Fruit fly (Drosophila melanogaster) whole organism, embryonic: ENCODE data around the gene Ufd1.
A peak's percentile ranks its signal among the peaks of the same experiment; 100 is the strongest.

ENCODE experiments used
- B-H1 ChIP-seq: fragments of 200-800 bp; sonication (Bioruptor generic); IDR thresholded peaks from 3 replicates; pipeline ENCODE4 v1.3.6; 2022; ENCODE audit warnings: missing biosample characterization, missing genetic modification characterization
- BtbVII ChIP-seq: fragments of 200-800 bp; sonication (Bioruptor generic); optimal IDR thresholded peaks from 3 replicates; lab custom pipeline; 2017; ENCODE audit warnings: missing biosample characterization, mild to moderate bottlenecking, missing genetic modification characterization
- CG10431 ChIP-seq: fragments of 200-800 bp; sonication (Bioruptor generic); optimal IDR thresholded peaks from 3 replicates; lab custom pipeline; 2018; ENCODE audit warnings: missing biosample characterization, mild to moderate bottlenecking, missing genetic modification characterization
- CG10565 ChIP-seq: fragments of 200-800 bp; sonication (Bioruptor generic); optimal IDR thresholded peaks from 3 replicates; lab custom pipeline; 2016; ENCODE audit warnings: missing biosample characterization, mild to moderate bottlenecking, missing genetic modification characterization
- CG11247 ChIP-seq: fragments of 200-800 bp; sonication (Bioruptor generic); IDR thresholded peaks from 2 replicates; pipeline ENCODE4 v1.3.6; 2022; ENCODE audit warnings: missing biosample characterization, missing genetic modification characterization
- CG11504 ChIP-seq: fragments of 200-800 bp; sonication (Bioruptor generic); optimal IDR thresholded peaks from 3 replicates; lab custom pipeline; 2019; ENCODE audit warnings: missing biosample characterization, mild to moderate bottlenecking, missing genetic modification characterization, moderate library complexity
- CG12155 ChIP-seq: fragments of 200-800 bp; sonication (Bioruptor generic); optimal IDR thresholded peaks from 3 replicates; lab custom pipeline; 2016; ENCODE audit warnings: missing biosample characterization, missing genetic modification characterization
- CG17829 ChIP-seq: fragments of 200-800 bp; optimal IDR thresholded peaks from 2 replicates; lab custom pipeline; 2019; ENCODE audit warnings: missing biosample characterization, mild to moderate bottlenecking, missing genetic modification characterization, moderate library complexity
- CG18764 ChIP-seq: fragments of 200-800 bp; sonication (Bioruptor generic); optimal IDR thresholded peaks from 3 replicates; lab custom pipeline; 2016; ENCODE audit warnings: missing biosample characterization, missing genetic modification characterization
- CG2678 ChIP-seq: fragments of 200-800 bp; sonication (Bioruptor generic); optimal IDR thresholded peaks from 3 replicates; lab custom pipeline; 2019; ENCODE audit warnings: missing biosample characterization, mild to moderate bottlenecking, missing genetic modification characterization, moderate library complexity
- CG30020 ChIP-seq: fragments of 200-800 bp; optimal IDR thresholded peaks from 2 replicates; lab custom pipeline; 2019; ENCODE audit warnings: missing biosample characterization, mild to moderate bottlenecking, missing genetic modification characterization, moderate library complexity
- CG30403 ChIP-seq: fragments of 200-800 bp; sonication (Bioruptor generic); optimal IDR thresholded peaks from 3 replicates; lab custom pipeline; 2016; ENCODE audit warnings: missing biosample characterization, missing genetic modification characterization
- CG3281 ChIP-seq: fragments of 200-800 bp; sonication (Bioruptor generic); optimal IDR thresholded peaks from 3 replicates; lab custom pipeline; 2017; ENCODE audit warnings: missing biosample characterization, mild to moderate bottlenecking, missing genetic modification characterization
- CG43689 ChIP-seq: fragments of 200-800 bp; sonication (Bioruptor generic); IDR thresholded peaks from 2 replicates; pipeline ENCODE4 v1.3.6; 2022; ENCODE audit warnings: missing biosample characterization, missing genetic modification characterization
- CG4707 ChIP-seq: fragments of 200-800 bp; sonication (Bioruptor generic); optimal IDR thresholded peaks from 2 replicates; lab custom pipeline; 2018; ENCODE audit warnings: missing biosample characterization, mild to moderate bottlenecking, missing genetic modification characterization, moderate library complexity
- CG4854 ChIP-seq: fragments of 200-800 bp; sonication (Bioruptor generic); optimal IDR thresholded peaks from 2 replicates; lab custom pipeline; 2016; ENCODE audit warnings: missing biosample characterization, missing genetic modification characterization, inconsistent platforms
- CG6689 ChIP-seq: fragments of 200-800 bp; sonication (Bioruptor generic); IDR thresholded peaks from 2 replicates; pipeline ENCODE4 v1.3.6; 2022; ENCODE audit warnings: missing biosample characterization, missing genetic modification characterization
- CG9797 ChIP-seq: fragments of 200-800 bp; sonication (Bioruptor generic); optimal IDR thresholded peaks from 3 replicates; lab custom pipeline; 2018; ENCODE audit warnings: missing biosample characterization, mild to moderate bottlenecking, missing genetic modification characterization
- Camta ChIP-seq: fragments of 200-800 bp; sonication (Bioruptor generic); optimal IDR thresholded peaks from 2 replicates; lab custom pipeline; 2016; ENCODE audit warnings: missing biosample characterization, missing genetic modification characterization
- CrebB ChIP-seq: fragments of 200-800 bp; sonication (Bioruptor generic); optimal IDR thresholded peaks from 3 replicates; lab custom pipeline; 2018; ENCODE audit warnings: missing biosample characterization, mild to moderate bottlenecking, missing genetic modification characterization
- Ets65A ChIP-seq: fragments of 200-800 bp; sonication (Bioruptor generic); peaks from one replicate; lab custom pipeline; 2016; ENCODE audit warnings: missing biosample characterization, missing genetic modification characterization
- Hand ChIP-seq: fragments of 200-800 bp; sonication (Bioruptor generic); optimal IDR thresholded peaks from 2 replicates; lab custom pipeline; 2017; ENCODE audit warnings: mild to moderate bottlenecking, missing biosample characterization, missing genetic modification reagents, missing genetic modification characterization
- Hey ChIP-seq: fragments of 200-800 bp; sonication (Bioruptor generic); optimal IDR thresholded peaks from 3 replicates; lab custom pipeline; 2018; ENCODE audit warnings: missing biosample characterization, mild to moderate bottlenecking, missing genetic modification characterization
- Hr51 ChIP-seq, 2 experiments: fragments of 200-800 bp; sonication (Bioruptor generic); optimal IDR thresholded peaks; 2 replicates in 1 of 2; 3 replicates in 1 of 2; lab custom pipeline; 2016 to 2018; ENCODE audit warnings: missing biosample characterization in 2 of 2, missing genetic modification characterization in 2 of 2, mild to moderate bottlenecking in 1 of 2, moderate library complexity in 1 of 2
- Hsf ChIP-seq: fragments of 200-800 bp; sonication (Bioruptor generic); optimal IDR thresholded peaks from 3 replicates; lab custom pipeline; 2016; ENCODE audit warnings: missing biosample characterization, missing genetic modification characterization
- Kr ChIP-seq: fragments of 200-800 bp; sonication (Bioruptor generic); optimal IDR thresholded peaks from 2 replicates; lab custom pipeline; 2017; ENCODE audit warnings: missing biosample characterization, mild to moderate bottlenecking, missing genetic modification characterization
- Lhr ChIP-seq: fragments of 200-800 bp; sonication (Bioruptor generic); optimal IDR thresholded peaks from 3 replicates; lab custom pipeline; 2017; ENCODE audit warnings: mild to moderate bottlenecking, missing biosample characterization, missing genetic modification reagents, missing genetic modification characterization
- Optix ChIP-seq: fragments of 200-800 bp; sonication (Bioruptor generic); IDR thresholded peaks from 3 replicates; pipeline ENCODE4 v1.3.6; 2022; ENCODE audit warnings: missing biosample characterization, missing genetic modification characterization
- Poxn ChIP-seq: fragments of 200-800 bp; sonication (Bioruptor generic); IDR thresholded peaks from 2 replicates; pipeline ENCODE4 v1.3.6; 2022; ENCODE audit warnings: missing biosample characterization, missing genetic modification characterization
- Ptx1 ChIP-seq: fragments of 200-800 bp; sonication (Bioruptor generic); IDR thresholded peaks from 2 replicates; pipeline ENCODE4 v1.3.6; 2022; ENCODE audit warnings: missing biosample characterization, missing genetic modification characterization
- Six4 ChIP-seq: fragments of 200-800 bp; sonication (Bioruptor generic); optimal IDR thresholded peaks from 2 replicates; lab custom pipeline; 2016; ENCODE audit warnings: missing biosample characterization, missing genetic modification characterization
- ara ChIP-seq: fragments of 200-800 bp; sonication (Bioruptor generic); IDR thresholded peaks from 2 replicates; pipeline ENCODE4 v1.3.6; 2022; ENCODE audit warnings: missing biosample characterization, missing genetic modification characterization
- btn ChIP-seq: fragments of 200-800 bp; sonication (Bioruptor generic); optimal IDR thresholded peaks from 2 replicates; lab custom pipeline; 2016; ENCODE audit warnings: missing biosample characterization, missing genetic modification characterization
- caup ChIP-seq: fragments of 200-800 bp; sonication (Bioruptor generic); optimal IDR thresholded peaks from 3 replicates; lab custom pipeline; 2017; ENCODE audit warnings: missing biosample characterization, mild to moderate bottlenecking, missing genetic modification characterization, moderate library complexity; ENCODE audit not compliant: severe bottlenecking
- da ChIP-seq: fragments of 200-800 bp; sonication (Bioruptor generic); optimal IDR thresholded peaks from 2 replicates; lab custom pipeline; 2016; ENCODE audit warnings: missing biosample characterization, missing genetic modification characterization
- dysf ChIP-seq: fragments of 200-800 bp; sonication (Bioruptor generic); IDR thresholded peaks from 3 replicates; pipeline ENCODE4 v1.3.6; 2022; ENCODE audit warnings: missing biosample characterization, missing genetic modification characterization
- fru ChIP-seq: fragments of >200 bp; optimal IDR thresholded peaks from 2 replicates; lab custom pipeline; 2017
- grn ChIP-seq: fragments of 200-800 bp; sonication (Bioruptor generic); optimal IDR thresholded peaks from 3 replicates; lab custom pipeline; 2017; ENCODE audit warnings: missing biosample characterization, missing genetic modification characterization
- lola ChIP-seq, 3 experiments: fragments of >200 bp in 2 of 3; fragments of 200-800 bp in 1 of 3; sonication (Bioruptor generic) in 1 of 3; optimal IDR thresholded peaks; 2 replicates each; lab custom pipeline; 2017 to 2019; ENCODE audit warnings: missing biosample characterization in 3 of 3, missing genetic modification characterization in 3 of 3, mild to moderate bottlenecking in 1 of 3, moderate library complexity in 1 of 3
- lov ChIP-seq, 2 experiments: fragments of 200-800 bp in 1 of 2; fragments of >200 bp in 1 of 2; sonication (Bioruptor generic) in 1 of 2; IDR thresholded peaks in 1 of 2; optimal IDR thresholded peaks in 1 of 2; 2 replicates in 1 of 2; 3 replicates in 1 of 2; pipeline versions ENCODE4 v1.3.6 to Lab custom; 2017 to 2022; ENCODE audit warnings: missing biosample characterization in 1 of 2, missing genetic modification characterization in 1 of 2
- nerfin-1 ChIP-seq: fragments of 200-800 bp; sonication (Bioruptor generic); optimal IDR thresholded peaks from 3 replicates; lab custom pipeline; 2019; ENCODE audit warnings: missing biosample characterization, mild to moderate bottlenecking, missing genetic modification characterization, moderate library complexity
- psq ChIP-seq: fragments of 200-800 bp; sonication (Bioruptor generic); optimal IDR thresholded peaks from 2 replicates; lab custom pipeline; 2017; ENCODE audit warnings: missing biosample characterization, missing genetic modification characterization
- salm ChIP-seq: fragments of 200-800 bp; sonication (Bioruptor generic); optimal IDR thresholded peaks from 2 replicates; lab custom pipeline; 2018; ENCODE audit warnings: missing biosample characterization, mild to moderate bottlenecking, missing genetic modification characterization
- sd ChIP-seq: fragments of 200-800 bp; sonication (Bioruptor generic); optimal IDR thresholded peaks from 3 replicates; lab custom pipeline; 2018; ENCODE audit warnings: missing biosample characterization, mild to moderate bottlenecking, missing genetic modification characterization, moderate library complexity
- sim ChIP-seq: fragments of 200-800 bp; sonication (Bioruptor generic); IDR thresholded peaks from 2 replicates; pipeline ENCODE4 v1.3.6; 2022; ENCODE audit warnings: missing biosample characterization, missing genetic modification characterization
- slou ChIP-seq: fragments of 200-800 bp; sonication (Bioruptor generic); optimal IDR thresholded peaks from 3 replicates; lab custom pipeline; 2016; ENCODE audit warnings: missing biosample characterization, missing genetic modification characterization
- stwl ChIP-seq: fragments of 200-800 bp; sonication (Bioruptor generic); optimal IDR thresholded peaks from 3 replicates; lab custom pipeline; 2018; ENCODE audit warnings: missing biosample characterization, mild to moderate bottlenecking, missing genetic modification characterization, moderate library complexity
- toy ChIP-seq: fragments of 200-800 bp; sonication (Bioruptor generic); IDR thresholded peaks from 2 replicates; pipeline ENCODE4 v1.3.6; 2022; ENCODE audit warnings: missing biosample characterization, missing genetic modification characterization
- usp ChIP-seq: fragments of >200 bp; optimal IDR thresholded peaks from 2 replicates; lab custom pipeline; 2017; ENCODE audit warnings: missing biosample characterization, missing genetic modification characterization
- vnd ChIP-seq: fragments of 200-800 bp; sonication (Bioruptor generic); IDR thresholded peaks from 3 replicates; pipeline ENCODE4 v1.3.6; 2022; ENCODE audit warnings: missing biosample characterization, missing genetic modification characterization; ENCODE audit not compliant: partially characterized antibody

Gene Ufd1

dm6 chr3L:11096195-11096908, 26.7 kb downstream of the Ufd1 start, which contains the start of the genes CG46439, Iyd and CG33947 (continued):
- TF ChIP-seq CG10431 (GFP tag; lab: Kevin White, UChicago), result no peak
- TF ChIP-seq vnd (GFP tag; lab: Robert Waterston, UW), result no peak
- no peak for TF ChIP-seq CG10565 (GFP tag; lab: Kevin White, UChicago)
- peak; percentile 18 for TF ChIP-seq CG11504 (tag; lab: Kevin White, UChicago)
- no peak for TF ChIP-seq toy (GFP tag; lab: Robert Waterston, UW)
- TF ChIP-seq psq (GFP tag; lab: Kevin White, UChicago), result no peak
- TF ChIP-seq slou, result no peak
- no peak for TF ChIP-seq salm (tag; lab: Kevin White, UChicago)
- TF ChIP-seq Six4 (GFP tag; lab: Kevin White, UChicago), result no peak
- TF ChIP-seq CG17829 (tag; lab: Kevin White, UChicago), result peak; percentile 29
- TF ChIP-seq CG30020, result no peak
- TF ChIP-seq sd (tag; lab: Kevin White, UChicago), result no peak
- no peak for TF ChIP-seq dysf (GFP tag; lab: Robert Waterston, UW)
- no peak for TF ChIP-seq Hsf (GFP tag; lab: Kevin White, UChicago)
- peak; percentile 32 for TF ChIP-seq CG9797 (GFP tag; lab: Kevin White, UChicago)
- TF ChIP-seq sim, result no peak
- no peak for TF ChIP-seq CrebB (tag; lab: Kevin White, UChicago)
- no peak for TF ChIP-seq CG43689 (GFP tag; lab: Robert Waterston, UW)
- no peak for TF ChIP-seq CG18764 (GFP tag; lab: Kevin White, UChicago)
- TF ChIP-seq Ptx1 (GFP tag; lab: Robert Waterston, UW), result no peak
- TF ChIP-seq btn, result no peak
- TF ChIP-seq Hand, result peak; percentile 58
- TF ChIP-seq ara (GFP tag; lab: Robert Waterston, UW), result no peak
- TF ChIP-seq Ets65A (GFP tag; lab: Kevin White, UChicago), result no peak
- no peak for TF ChIP-seq grn (GFP tag; lab: Kevin White, UChicago)
- no peak for TF ChIP-seq lov (optimal IDR thresholded peaks at IDR 0.05; lab: Kevin White, UChicago)
- no peak for TF ChIP-seq lov (GFP tag; IDR thresholded peaks at IDR 0.05; lab: Robert Waterston, UW)
- peak in 1 of 2 experiments; percentile 12 for TF ChIP-seq Hr51 (GFP tag; optimal IDR thresholded peaks at IDR 0.05; lab: Kevin White, UChicago)
- no peak for TF ChIP-seq Kr
- no peak for TF ChIP-seq CG11247 (GFP tag; lab: Robert Waterston, UW)
- TF ChIP-seq stwl (tag; lab: Kevin White, UChicago), result peak; percentile 70
- no peak for TF ChIP-seq B-H1 (GFP tag; lab: Robert Waterston, UW)
- peak; percentile 20 for TF ChIP-seq BtbVII (GFP tag; lab: Kevin White, UChicago)
- no peak for TF ChIP-seq usp (GFP tag; lab: Kevin White, UChicago)
- no peak for TF ChIP-seq CG3281
- TF ChIP-seq CG12155 (GFP tag; lab: Kevin White, UChicago), result no peak
- no peak for TF ChIP-seq Camta
- peak; percentile 24; the same call in 1 of the 2 replicates for TF ChIP-seq CG6689
- no peak for TF ChIP-seq da (GFP tag; lab: Kevin White, UChicago)
- TF ChIP-seq CG2678 (tag; lab: Kevin White, UChicago), result no peak
- TF ChIP-seq nerfin-1 (tag; lab: Kevin White, UChicago), result no peak
- TF ChIP-seq CG4854 (GFP tag; lab: Kevin White, UChicago), result no peak
- no peak for TF ChIP-seq Poxn (GFP tag; lab: Robert Waterston, UW)
- no peak for TF ChIP-seq fru
- TF ChIP-seq Lhr (GFP tag; lab: Kevin White, UChicago), result no peak
- TF ChIP-seq lola (GFP tag; optimal IDR thresholded peaks at IDR 0.05; lab: Kevin White, UChicago), result no peak
- no peak for TF ChIP-seq CG4707 (GFP tag; lab: Kevin White, UChicago)
- TF ChIP-seq Hey (tag; lab: Kevin White, UChicago), result no peak
- TF ChIP-seq Optix (GFP tag; lab: Robert Waterston, UW), result 0 out of 3 replicates have a peak, but pooled peaks have one; percentile 6
- TF ChIP-seq CG30403, result no peak
- TF ChIP-seq caup (GFP tag; lab: Kevin White, UChicago), result no peak
